Fruit fly (Drosophila melanogaster) whole organism, prepupa: ENCODE results near the gene CG34268.

Source experiments
- Blimp-1 ChIP-seq: fragments of 200-800 bp; sonication (Bioruptor generic); optimal IDR thresholded peaks from 3 replicates; lab custom pipeline; 2017; ENCODE audit warnings: missing biosample characterization, missing genetic modification characterization, mild to moderate bottlenecking, moderate library complexity, missing genetic modification reagents
- CG10631 ChIP-seq: fragments of 200-800 bp; sonication (Bioruptor generic); optimal IDR thresholded peaks from 2 replicates; lab custom pipeline; 2016; ENCODE audit warnings: missing biosample characterization, missing genetic modification characterization
- CG10669 ChIP-seq: fragments of 200-800 bp; sonication (Bioruptor generic); optimal IDR thresholded peaks from 3 replicates; lab custom pipeline; 2018; ENCODE audit warnings: missing biosample characterization, mild to moderate bottlenecking, missing genetic modification characterization, moderate library complexity
- CG11294 ChIP-seq: fragments of 200-800 bp; sonication (Bioruptor generic); IDR thresholded peaks from 2 replicates; pipeline ENCODE4 v1.3.6; 2022; ENCODE audit warnings: missing biosample characterization, missing genetic modification characterization
- CG11762 ChIP-seq: fragments of 200-800 bp; sonication (Bioruptor generic); optimal IDR thresholded peaks from 3 replicates; lab custom pipeline; 2016; ENCODE audit warnings: missing biosample characterization, missing genetic modification characterization; ENCODE audit not compliant: insufficient read depth
- CG11902 ChIP-seq: fragments of 200-800 bp; sonication (Bioruptor generic); optimal IDR thresholded peaks from 3 replicates; lab custom pipeline; 2016; ENCODE audit warnings: missing biosample characterization, missing genetic modification characterization
- CG1621 ChIP-seq: fragments of 200-800 bp; sonication (Bioruptor generic); optimal IDR thresholded peaks from 3 replicates; lab custom pipeline; 2018; ENCODE audit warnings: missing biosample characterization, mild to moderate bottlenecking, missing genetic modification characterization
- CG16779 ChIP-seq: fragments of 200-800 bp; sonication (Bioruptor generic); optimal IDR thresholded peaks from 3 replicates; lab custom pipeline; 2017; ENCODE audit warnings: missing biosample characterization, mild to moderate bottlenecking, missing genetic modification characterization
- CG3032 ChIP-seq: fragments of 200-800 bp; optimal IDR thresholded peaks from 2 replicates; lab custom pipeline; 2019; ENCODE audit warnings: missing biosample characterization, mild to moderate bottlenecking, missing genetic modification characterization, moderate library complexity
- CG31627 ChIP-seq: fragments of 200-800 bp; sonication (Bioruptor generic); optimal IDR thresholded peaks from 3 replicates; lab custom pipeline; 2016; ENCODE audit warnings: missing biosample characterization, missing genetic modification characterization
- CG32006 ChIP-seq: fragments of 200-800 bp; sonication (Bioruptor generic); optimal IDR thresholded peaks from 3 replicates; lab custom pipeline; 2017; ENCODE audit warnings: missing biosample characterization, mild to moderate bottlenecking, missing genetic modification characterization
- CG34406 ChIP-seq: fragments of 200-800 bp; sonication (Bioruptor generic); optimal IDR thresholded peaks from 3 replicates; lab custom pipeline; 2016; ENCODE audit warnings: missing biosample characterization, missing genetic modification characterization
- CG3919 ChIP-seq: fragments of 200-800 bp; sonication (Bioruptor generic); optimal IDR thresholded peaks from 3 replicates; lab custom pipeline; 2016; ENCODE audit warnings: missing biosample characterization, missing genetic modification characterization
- CG6163 ChIP-seq: fragments of 200-800 bp; sonication (Bioruptor generic); IDR thresholded peaks from 3 replicates; pipeline ENCODE4 v1.3.6; 2022; ENCODE audit warnings: missing biosample characterization, missing genetic modification characterization
- CG6792 ChIP-seq: fragments of 200-800 bp; sonication (Bioruptor generic); optimal IDR thresholded peaks from 3 replicates; lab custom pipeline; 2016; ENCODE audit warnings: missing biosample characterization, missing genetic modification characterization
- CG6808 ChIP-seq: fragments of 200-800 bp; sonication (Bioruptor generic); optimal IDR thresholded peaks from 3 replicates; lab custom pipeline; 2017; ENCODE audit warnings: missing biosample characterization, missing genetic modification characterization, mild to moderate bottlenecking, moderate library complexity, missing genetic modification reagents
- CG6854 ChIP-seq: fragments of 200-800 bp; sonication (Bioruptor generic); optimal IDR thresholded peaks from 2 replicates; lab custom pipeline; 2017; ENCODE audit warnings: missing biosample characterization, mild to moderate bottlenecking, missing genetic modification characterization
- CG8119 ChIP-seq: fragments of 200-800 bp; sonication (Bioruptor generic); IDR thresholded peaks from 3 replicates; pipeline ENCODE4 v1.3.6; 2022; ENCODE audit warnings: missing biosample characterization, missing genetic modification characterization
- CG8632 ChIP-seq: fragments of 200-800 bp; sonication (Bioruptor generic); optimal IDR thresholded peaks from 3 replicates; lab custom pipeline; 2016; ENCODE audit warnings: missing biosample characterization, missing genetic modification characterization
- Eip75B ChIP-seq: fragments of 200-800 bp; sonication (Bioruptor generic); optimal IDR thresholded peaks from 3 replicates; lab custom pipeline; 2016; ENCODE audit warnings: missing biosample characterization, missing genetic modification characterization
- Eip78C ChIP-seq: fragments of 200-800 bp; sonication (Bioruptor generic); peaks from one replicate; lab custom pipeline; 2016; ENCODE audit warnings: missing biosample characterization, missing genetic modification characterization
- Eip93F ChIP-seq: fragments of 200-800 bp; sonication (Bioruptor generic); optimal IDR thresholded peaks from 2 replicates; lab custom pipeline; 2016; ENCODE audit warnings: missing biosample characterization, mild to moderate bottlenecking, missing genetic modification characterization
- Ets21C ChIP-seq: fragments of 200-800 bp; sonication (Bioruptor generic); optimal IDR thresholded peaks from 3 replicates; lab custom pipeline; 2016; ENCODE audit warnings: missing biosample characterization, missing genetic modification characterization
- Ets96B ChIP-seq: fragments of 200-800 bp; optimal IDR thresholded peaks from 2 replicates; lab custom pipeline; 2019; ENCODE audit warnings: missing biosample characterization, mild to moderate bottlenecking, missing genetic modification characterization, moderate library complexity
- Gug ChIP-seq: fragments of 200-800 bp; sonication (Bioruptor generic); IDR thresholded peaks from 2 replicates; pipeline ENCODE4 v1.3.6; 2022; ENCODE audit warnings: missing biosample characterization, missing genetic modification characterization
- Hr39 ChIP-seq: fragments of 200-800 bp; sonication (Bioruptor generic); optimal IDR thresholded peaks from 2 replicates; lab custom pipeline; 2016; ENCODE audit warnings: missing biosample characterization, missing genetic modification characterization
- Hr4 ChIP-seq: fragments of 200-800 bp; sonication (Bioruptor generic); optimal IDR thresholded peaks from 3 replicates; lab custom pipeline; 2016; ENCODE audit warnings: missing biosample characterization, missing genetic modification characterization
- Lpt ChIP-seq: fragments of 200-800 bp; sonication (Bioruptor generic); optimal IDR thresholded peaks from 3 replicates; lab custom pipeline; 2016; ENCODE audit warnings: missing biosample characterization, missing genetic modification characterization
- Met ChIP-seq: fragments of 200-800 bp; sonication (Bioruptor generic); optimal IDR thresholded peaks from 3 replicates; lab custom pipeline; 2016; ENCODE audit warnings: missing biosample characterization, missing genetic modification characterization
- OdsH ChIP-seq: fragments of 200-800 bp; sonication (Bioruptor generic); optimal IDR thresholded peaks from 3 replicates; lab custom pipeline; 2016; ENCODE audit warnings: missing biosample characterization, missing genetic modification characterization
- Smox ChIP-seq: fragments of 200-800 bp; sonication (Bioruptor generic); optimal IDR thresholded peaks from 3 replicates; lab custom pipeline; 2016; ENCODE audit warnings: missing biosample characterization, missing genetic modification characterization
- Sox102F ChIP-seq: fragments of 200-800 bp; sonication (Bioruptor generic); optimal IDR thresholded peaks from 2 replicates; lab custom pipeline; 2016; ENCODE audit warnings: missing biosample characterization, mild to moderate bottlenecking, missing genetic modification characterization
- Sox14 ChIP-seq: fragments of 200-800 bp; sonication (Bioruptor generic); optimal IDR thresholded peaks from 3 replicates; lab custom pipeline; 2016; ENCODE audit warnings: missing biosample characterization, missing genetic modification characterization
- Sox15 ChIP-seq: fragments of 200-800 bp; sonication (Bioruptor generic); optimal IDR thresholded peaks from 3 replicates; lab custom pipeline; 2016; ENCODE audit warnings: missing biosample characterization, missing genetic modification characterization
- achi ChIP-seq: fragments of 200-800 bp; sonication (Bioruptor generic); optimal IDR thresholded peaks from 3 replicates; lab custom pipeline; 2016; ENCODE audit warnings: missing biosample characterization, missing genetic modification characterization
- cyc ChIP-seq: fragments of 200-800 bp; sonication (Bioruptor generic); optimal IDR thresholded peaks from 3 replicates; lab custom pipeline; 2016; ENCODE audit warnings: missing biosample characterization, missing genetic modification characterization
- dac ChIP-seq: fragments of 200-800 bp; sonication (Bioruptor generic); optimal IDR thresholded peaks from 2 replicates; lab custom pipeline; 2017; ENCODE audit warnings: missing biosample characterization, mild to moderate bottlenecking, missing genetic modification characterization
- dsx ChIP-seq: fragments of 200-800 bp; optimal IDR thresholded peaks from 3 replicates; lab custom pipeline; 2019; ENCODE audit warnings: missing biosample characterization, mild to moderate bottlenecking, missing genetic modification characterization, moderate library complexity; ENCODE audit not compliant: poor library complexity, severe bottlenecking
- eg ChIP-seq: fragments of 200-800 bp; sonication (Bioruptor generic); IDR thresholded peaks from 3 replicates; pipeline ENCODE4 v1.3.6; 2022; ENCODE audit warnings: missing biosample characterization, missing genetic modification characterization
- esn ChIP-seq: fragments of 200-800 bp; sonication (Bioruptor generic); optimal IDR thresholded peaks from 2 replicates; lab custom pipeline; 2016; ENCODE audit warnings: missing biosample characterization, mild to moderate bottlenecking, missing genetic modification characterization, moderate library complexity
- fd59A ChIP-seq: fragments of 200-800 bp; sonication (Bioruptor generic); optimal IDR thresholded peaks from 2 replicates; lab custom pipeline; 2017; ENCODE audit warnings: missing biosample characterization, mild to moderate bottlenecking, missing genetic modification characterization, missing genetic modification reagents
- fd85E ChIP-seq: fragments of 200-800 bp; sonication (Bioruptor generic); optimal IDR thresholded peaks from 3 replicates; lab custom pipeline; 2016; ENCODE audit warnings: missing biosample characterization, missing genetic modification characterization
- fkh ChIP-seq: fragments of 200-800 bp; sonication (Bioruptor generic); optimal IDR thresholded peaks from 3 replicates; lab custom pipeline; 2017; ENCODE audit warnings: missing biosample characterization, mild to moderate bottlenecking, missing genetic modification characterization, moderate library complexity
- lz ChIP-seq: fragments of 200-800 bp; sonication (Bioruptor generic); optimal IDR thresholded peaks from 3 replicates; lab custom pipeline; 2016; ENCODE audit warnings: missing biosample characterization, missing genetic modification characterization
- pdm3 ChIP-seq: fragments of 200-800 bp; sonication (Bioruptor generic); optimal IDR thresholded peaks from 3 replicates; lab custom pipeline; 2016; ENCODE audit warnings: missing biosample characterization, missing genetic modification characterization
- salr ChIP-seq, 2 experiments: fragments of 200-800 bp; sonication (Bioruptor generic); optimal IDR thresholded peaks; 3 replicates each; lab custom pipeline; 2016 to 2018; ENCODE audit warnings: missing biosample characterization in 2 of 2, missing genetic modification characterization in 2 of 2, mild to moderate bottlenecking in 1 of 2
- spab ChIP-seq: fragments of 200-800 bp; sonication (Bioruptor generic); optimal IDR thresholded peaks from 2 replicates; lab custom pipeline; 2017; ENCODE audit warnings: missing biosample characterization, mild to moderate bottlenecking, missing genetic modification characterization, missing genetic modification reagents
- ss ChIP-seq, 2 experiments: fragments of 200-800 bp; sonication (Bioruptor generic); optimal IDR thresholded peaks; 2 replicates in 1 of 2; 3 replicates in 1 of 2; lab custom pipeline; 2017 to 2018; ENCODE audit warnings: mild to moderate bottlenecking in 2 of 2, missing biosample characterization in 2 of 2, missing genetic modification characterization in 2 of 2, moderate library complexity in 1 of 2
- svp ChIP-seq: fragments of 200-800 bp; sonication (Bioruptor generic); peaks from one replicate; lab custom pipeline; 2016; ENCODE audit warnings: missing biosample characterization, missing genetic modification characterization
- topi ChIP-seq: fragments of 200-800 bp; sonication (Bioruptor generic); optimal IDR thresholded peaks from 3 replicates; lab custom pipeline; 2016; ENCODE audit warnings: missing biosample characterization, missing genetic modification characterization
- vri ChIP-seq: fragments of 200-800 bp; sonication (Bioruptor generic); optimal IDR thresholded peaks from 3 replicates; lab custom pipeline; 2016; ENCODE audit warnings: missing biosample characterization, mild to moderate bottlenecking, missing genetic modification characterization

CG34268 gene

dm6 chr3L:540432-540973, 39.7 kb downstream of the CG34268 start, which contains the start of the genes klar and BORCS6:
Gene klar (minus strand): TSS chr3L:540614.
Gene BORCS6 (plus strand): TSS chr3L:540851.
- peak; percentile 44 for TF ChIP-seq cyc (GFP tag; lab: Kevin White, UChicago)
- TF ChIP-seq dac (GFP tag; lab: Kevin White, UChicago): no peak
- TF ChIP-seq eg (GFP tag; lab: Robert Waterston, UW): peak; percentile 27; the same call in 2 of the 3 replicates
- peak; percentile 26 for TF ChIP-seq fd85E (GFP tag; lab: Kevin White, UChicago)
- peak; percentile 47 for TF ChIP-seq Ets21C
- peak; percentile 9 for TF ChIP-seq CG3032 (tag; lab: Kevin White, UChicago)
- TF ChIP-seq esn: peak; percentile 38
- no peak for TF ChIP-seq svp (GFP tag; lab: Kevin White, UChicago)
- TF ChIP-seq spab (GFP tag; lab: Kevin White, UChicago): no peak
- peak; percentile 38 for TF ChIP-seq CG32006 (GFP tag; lab: Kevin White, UChicago)
- TF ChIP-seq CG3919: peak; percentile 9
- TF ChIP-seq vri (GFP tag; lab: Kevin White, UChicago): peak; percentile 67
- no peak for TF ChIP-seq CG11902 (GFP tag; lab: Kevin White, UChicago)
- peak; percentile 36 for TF ChIP-seq pdm3 (GFP tag; lab: Kevin White, UChicago)
- peak; percentile 64 for TF ChIP-seq Hr39 (GFP tag; lab: Kevin White, UChicago)
- no peak for TF ChIP-seq Lpt (GFP tag; lab: Kevin White, UChicago)
- peak; percentile 5 for TF ChIP-seq Sox102F
- TF ChIP-seq CG11294 (GFP tag; lab: Robert Waterston, UW): no peak
- TF ChIP-seq Sox15 (GFP tag; lab: Kevin White, UChicago): peak; percentile 21
- TF ChIP-seq Eip78C: no peak
- TF ChIP-seq CG1621 (tag; lab: Kevin White, UChicago): no peak
- no peak for TF ChIP-seq Eip93F (GFP tag; lab: Kevin White, UChicago)
- TF ChIP-seq CG11762: no peak
- peak in 1 of 2 experiments; percentile 10 for TF ChIP-seq salr (GFP tag; optimal IDR thresholded peaks at IDR 0.05; lab: Kevin White, UChicago)
- TF ChIP-seq OdsH (GFP tag; lab: Kevin White, UChicago): peak; percentile 40
- TF ChIP-seq CG8632 (GFP tag; lab: Kevin White, UChicago): no peak
- peak; percentile 2 for TF ChIP-seq Smox (GFP tag; lab: Kevin White, UChicago)
- TF ChIP-seq achi (GFP tag; lab: Kevin White, UChicago): peak; percentile 28
- no peak for TF ChIP-seq Gug (GFP tag; lab: Robert Waterston, UW)
- TF ChIP-seq CG6808 (GFP tag; lab: Kevin White, UChicago): no peak
- peak; percentile 9 for TF ChIP-seq Ets96B (tag; lab: Kevin White, UChicago)
- no peak for TF ChIP-seq fd59A (GFP tag; lab: Kevin White, UChicago)
- TF ChIP-seq CG10669 (GFP tag; lab: Kevin White, UChicago): no peak
- TF ChIP-seq CG6163 (GFP tag; lab: Robert Waterston, UW): peak; percentile 58; the same call in 1 of the 3 replicates
- TF ChIP-seq fkh (GFP tag; lab: Kevin White, UChicago): peak; percentile 70
- 0 out of 3 replicates have a peak, but pooled peaks have one; percentile 21 for TF ChIP-seq CG8119 (GFP tag; lab: Robert Waterston, UW)
- TF ChIP-seq Hr4 (GFP tag; lab: Kevin White, UChicago): peak; percentile 27
- TF ChIP-seq CG31627 (GFP tag; lab: Kevin White, UChicago): peak; percentile 70
- no peak for TF ChIP-seq dsx (GFP tag; lab: Kevin White, UChicago)
- no peak for TF ChIP-seq CG6792 (GFP tag; lab: Kevin White, UChicago)
- TF ChIP-seq topi (GFP tag; lab: Kevin White, UChicago): no peak
- peak; percentile 77 for TF ChIP-seq CG6854 (GFP tag; lab: Kevin White, UChicago)
- peak; percentile 40 for TF ChIP-seq lz (GFP tag; lab: Kevin White, UChicago)
- peak; percentile 82 for TF ChIP-seq Sox14
- TF ChIP-seq CG10631 (GFP tag; lab: Kevin White, UChicago): no peak
- no peak for TF ChIP-seq Blimp-1
- TF ChIP-seq CG16779 (tag; lab: Kevin White, UChicago): no peak
- no peak for TF ChIP-seq ss (GFP tag; optimal IDR thresholded peaks at IDR 0.05; lab: Kevin White, UChicago)
- TF ChIP-seq Eip75B (GFP tag; lab: Kevin White, UChicago): peak; percentile 36
- no peak for TF ChIP-seq CG34406 (GFP tag; lab: Kevin White, UChicago)
- peak; percentile 26 for TF ChIP-seq Met (GFP tag; lab: Kevin White, UChicago)
